Worm (Caenorhabditis elegans): ENCODE measurements around the gene slc-25A32.

The slc-25A32 gene

DNA sequence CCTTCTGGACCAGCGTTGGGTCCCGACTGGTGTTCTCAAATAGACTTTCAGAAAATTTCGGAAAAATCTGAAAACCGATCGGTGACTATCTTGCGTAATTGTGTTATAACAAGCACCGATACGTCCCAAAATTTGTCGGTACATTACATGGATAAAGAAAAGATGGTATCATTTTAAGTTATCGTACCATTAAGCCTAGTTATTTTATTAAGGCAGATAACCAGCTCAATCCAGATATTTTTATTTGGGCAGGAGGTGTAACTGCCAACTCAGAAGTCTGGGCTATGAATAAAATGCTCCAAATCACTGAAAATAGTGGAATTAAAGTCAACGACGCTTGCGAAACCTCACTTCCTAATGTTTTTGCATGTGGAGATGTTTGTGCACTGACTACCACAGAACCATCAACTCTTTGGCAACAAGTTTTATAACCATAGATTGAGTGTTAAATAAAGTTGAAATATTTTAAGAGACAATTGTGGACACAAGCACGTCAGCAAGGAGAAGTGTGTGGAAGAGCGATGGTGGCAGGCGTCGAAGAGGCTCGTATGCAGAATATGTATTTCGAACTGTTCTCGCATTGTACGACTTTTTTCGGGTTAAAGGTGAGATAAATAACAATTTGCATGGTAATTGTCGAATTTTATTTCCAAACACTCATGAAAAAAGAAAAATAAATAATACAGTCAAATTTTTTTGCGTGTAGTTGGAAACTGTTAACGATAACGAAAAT lies 50.3 kb downstream of the slc-25A32 start (continued):
- TF ChIP-seq nfyb-1 (GFP tag; IDR thresholded peaks at IDR 0.05) = 0 out of 2 replicates have a peak, but pooled peaks have one; percentile 56
- TF ChIP-seq F49E8.2 (tag; optimal IDR thresholded peaks at IDR 0.05; ENCODE audit: insufficient read depth) = peak; percentile 78
- peak; percentile 10 for TF ChIP-seq hmg-1.2 (GFP tag; IDR thresholded peaks at IDR 0.05)
- peak; percentile 85 for TF ChIP-seq madf-3 (GFP tag; IDR thresholded peaks at IDR 0.05)
- TF ChIP-seq ceh-27 (GFP tag; optimal IDR thresholded peaks at IDR 0.05) = no peak
- TF ChIP-seq ama-1 (optimal IDR thresholded peaks at IDR 0.05) = no peak
- TF ChIP-seq ama-1 (GFP tag; optimal IDR thresholded peaks at IDR 0.05) = peak in 1 of 2 experiments; percentile 43
- 0 out of 2 replicates have a peak, but pooled peaks have one; percentile 30 for TF ChIP-seq lin-26 (GFP tag; IDR thresholded peaks at IDR 0.05)
- peak; percentile 38 for TF ChIP-seq unc-130 (GFP tag; optimal IDR thresholded peaks at IDR 0.05)
- TF ChIP-seq Y79H2A.3 (GFP tag; conservative IDR thresholded peaks at IDR 0.05) = peak; percentile 52; the same call in 1 of the 2 replicates
- TF ChIP-seq ztf-25 (GFP tag; IDR thresholded peaks at IDR 0.05) = 0 out of 2 replicates have a peak, but pooled peaks have one; percentile 34
- TF ChIP-seq Y67H2A.10 (GFP tag; conservative IDR thresholded peaks at IDR 0.05) = no peak

Data from whole organism, young adult.